Fruit fly (Drosophila melanogaster) whole organism, embryonic: Measurements from ENCODE around the gene bi.
A peak's percentile ranks its signal among the peaks of the same experiment; 100 is the strongest.

Experiments
- Ada2b ChIP-seq: fragments of 200-800 bp; sonication (Bioruptor generic); IDR thresholded peaks from 2 replicates; pipeline ENCODE4 v1.3.6; 2022; ENCODE audit warnings: missing biosample characterization, missing genetic modification characterization
- B-H2 ChIP-seq: fragments of 200-800 bp; sonication (Bioruptor generic); optimal IDR thresholded peaks from 2 replicates; lab custom pipeline; 2018; ENCODE audit warnings: missing biosample characterization, mild to moderate bottlenecking, missing genetic modification characterization
- BEAF-32 ChIP-seq: fragments of 200-800 bp; sonication (Bioruptor generic); optimal IDR thresholded peaks from 3 replicates; lab custom pipeline; 2017; ENCODE audit warnings: missing biosample characterization, missing genetic modification characterization, mild to moderate bottlenecking, moderate library complexity, missing genetic modification reagents
- BtbVII ChIP-seq: fragments of 200-800 bp; sonication (Bioruptor generic); optimal IDR thresholded peaks from 3 replicates; lab custom pipeline; 2017; ENCODE audit warnings: missing biosample characterization, mild to moderate bottlenecking, missing genetic modification characterization
- CG10209 ChIP-seq: fragments of 200-800 bp; sonication (Bioruptor generic); optimal IDR thresholded peaks from 3 replicates; lab custom pipeline; 2017; ENCODE audit warnings: missing biosample characterization, mild to moderate bottlenecking, missing genetic modification characterization, missing genetic modification reagents
- CG10366 ChIP-seq: fragments of 200-800 bp; sonication (Bioruptor generic); IDR thresholded peaks from 2 replicates; pipeline ENCODE4 v1.3.6; 2022; ENCODE audit warnings: missing biosample characterization, missing genetic modification characterization
- CG10654 ChIP-seq: fragments of 200-800 bp; sonication (Bioruptor generic); optimal IDR thresholded peaks from 2 replicates; lab custom pipeline; 2016; ENCODE audit warnings: missing biosample characterization, missing genetic modification characterization
- CG10979 ChIP-seq: fragments of 200-800 bp; sonication (Bioruptor generic); optimal IDR thresholded peaks from 2 replicates; lab custom pipeline; 2018; ENCODE audit warnings: missing biosample characterization, mild to moderate bottlenecking, missing genetic modification characterization, moderate library complexity
- CG13424 ChIP-seq: fragments of 200-800 bp; sonication (Bioruptor generic); optimal IDR thresholded peaks from 2 replicates; lab custom pipeline; 2019; ENCODE audit warnings: missing biosample characterization, mild to moderate bottlenecking, missing genetic modification characterization, moderate library complexity
- CG14667 ChIP-seq: fragments of 200-800 bp; sonication (Bioruptor generic); IDR thresholded peaks from 2 replicates; pipeline ENCODE4 v1.3.6; 2022; ENCODE audit warnings: missing biosample characterization, missing genetic modification characterization
- CG15479 ChIP-seq: fragments of 200-800 bp; sonication (Bioruptor generic); optimal IDR thresholded peaks from 3 replicates; lab custom pipeline; 2019; ENCODE audit warnings: missing biosample characterization, mild to moderate bottlenecking, missing genetic modification characterization, moderate library complexity
- CG1792 ChIP-seq: fragments of 200-800 bp; sonication (Bioruptor generic); optimal IDR thresholded peaks from 2 replicates; lab custom pipeline; 2016; ENCODE audit warnings: missing biosample characterization, missing genetic modification characterization
- CG31365 ChIP-seq: fragments of 200-800 bp; sonication (Bioruptor generic); optimal IDR thresholded peaks from 2 replicates; lab custom pipeline; 2018; ENCODE audit warnings: missing biosample characterization, mild to moderate bottlenecking, missing genetic modification characterization
- CG31441 ChIP-seq: fragments of 200-800 bp; sonication (Bioruptor generic); IDR thresholded peaks from 2 replicates; pipeline ENCODE4 v1.3.6; 2022; ENCODE audit warnings: missing biosample characterization, missing genetic modification characterization
- CG3847 ChIP-seq: fragments of 200-800 bp; sonication (Bioruptor generic); IDR thresholded peaks from 2 replicates; pipeline ENCODE4 v1.3.6; 2022; ENCODE audit warnings: missing biosample characterization, missing genetic modification characterization
- CG4282 ChIP-seq: fragments of 200-800 bp; sonication (Bioruptor generic); optimal IDR thresholded peaks from 2 replicates; lab custom pipeline; 2016; ENCODE audit warnings: missing biosample characterization, missing genetic modification characterization
- CG6654 ChIP-seq: fragments of 200-800 bp; sonication (Bioruptor generic); optimal IDR thresholded peaks from 2 replicates; lab custom pipeline; 2017; ENCODE audit warnings: missing biosample characterization, mild to moderate bottlenecking, missing genetic modification characterization
- CG7556 ChIP-seq: fragments of 200-800 bp; sonication (Bioruptor generic); optimal IDR thresholded peaks from 2 replicates; lab custom pipeline; 2017; ENCODE audit warnings: missing biosample characterization, mild to moderate bottlenecking, missing genetic modification characterization
- CG7839 ChIP-seq: fragments of 200-800 bp; sonication (Bioruptor generic); optimal IDR thresholded peaks from 3 replicates; lab custom pipeline; 2018; ENCODE audit warnings: missing biosample characterization, mild to moderate bottlenecking, missing genetic modification characterization, moderate library complexity
- CG8765 ChIP-seq: fragments of 200-800 bp; sonication (Bioruptor generic); IDR thresholded peaks from 2 replicates; pipeline ENCODE4 v1.3.6; 2022; ENCODE audit warnings: missing biosample characterization, missing genetic modification characterization
- CG9876 ChIP-seq: fragments of 200-800 bp; sonication (Bioruptor generic); optimal IDR thresholded peaks from 2 replicates; lab custom pipeline; 2016; ENCODE audit warnings: missing biosample characterization, missing genetic modification characterization
- CkIIα-i1 ChIP-seq: fragments of 200-800 bp; sonication (Bioruptor generic); IDR thresholded peaks from 2 replicates; pipeline ENCODE4 v1.3.6; 2022; ENCODE audit warnings: missing biosample characterization, missing genetic modification characterization
- D19A ChIP-seq: fragments of 200-800 bp; optimal IDR thresholded peaks from 3 replicates; lab custom pipeline; 2019; ENCODE audit warnings: missing biosample characterization, mild to moderate bottlenecking, missing genetic modification characterization, moderate library complexity
- Elba2 ChIP-seq: fragments of 200-800 bp; sonication (Bioruptor generic); optimal IDR thresholded peaks from 3 replicates; lab custom pipeline; 2016; ENCODE audit warnings: missing biosample characterization, missing genetic modification characterization
- Hmr ChIP-seq: fragments of 200-800 bp; sonication (Bioruptor generic); optimal IDR thresholded peaks from 3 replicates; lab custom pipeline; 2017; ENCODE audit warnings: mild to moderate bottlenecking, missing biosample characterization, missing genetic modification reagents, missing genetic modification characterization
- Lhr ChIP-seq: fragments of 200-800 bp; sonication (Bioruptor generic); optimal IDR thresholded peaks from 3 replicates; lab custom pipeline; 2017; ENCODE audit warnings: mild to moderate bottlenecking, missing biosample characterization, missing genetic modification reagents, missing genetic modification characterization
- MESR4 ChIP-seq: fragments of 200-800 bp; sonication (Bioruptor generic); optimal IDR thresholded peaks from 2 replicates; lab custom pipeline; 2018; ENCODE audit warnings: missing biosample characterization, mild to moderate bottlenecking, missing genetic modification characterization, moderate library complexity
- Meics ChIP-seq: fragments of 200-800 bp; sonication (Bioruptor generic); optimal IDR thresholded peaks from 2 replicates; lab custom pipeline; 2017; ENCODE audit warnings: missing biosample characterization, mild to moderate bottlenecking, missing genetic modification characterization
- NK7.1 ChIP-seq: fragments of 200-800 bp; sonication (Bioruptor generic); optimal IDR thresholded peaks from 3 replicates; lab custom pipeline; 2016; ENCODE audit warnings: missing biosample characterization, missing genetic modification characterization
- Optix ChIP-seq: fragments of 200-800 bp; sonication (Bioruptor generic); IDR thresholded peaks from 3 replicates; pipeline ENCODE4 v1.3.6; 2022; ENCODE audit warnings: missing biosample characterization, missing genetic modification characterization
- Sox102F ChIP-seq: fragments of 200-800 bp; sonication (Bioruptor generic); optimal IDR thresholded peaks from 2 replicates; lab custom pipeline; 2018; ENCODE audit warnings: missing biosample characterization, mild to moderate bottlenecking, missing genetic modification characterization, moderate library complexity
- Trl ChIP-seq, 3 experiments: fragments of >200 bp in 2 of 3; fragments of 200-800 bp in 1 of 3; sonication (Bioruptor generic) in 1 of 3; optimal IDR thresholded peaks; 2 replicates in 1 of 3; 3 replicates in 2 of 3; lab custom pipeline; 2016 to 2017; ENCODE audit warnings: missing biosample characterization in 1 of 3, missing genetic modification characterization in 1 of 3
- al ChIP-seq: fragments of 200-800 bp; sonication (Bioruptor generic); IDR thresholded peaks from 2 replicates; pipeline ENCODE4 v1.3.6; 2022; ENCODE audit warnings: missing biosample characterization, missing genetic modification characterization
- ase ChIP-seq: fragments of 200-800 bp; sonication (Bioruptor generic); IDR thresholded peaks from 3 replicates; pipeline ENCODE4 v1.3.6; 2022; ENCODE audit warnings: missing biosample characterization, missing genetic modification characterization
- bowl ChIP-seq: fragments of 200-800 bp; sonication (Bioruptor generic); IDR thresholded peaks from 2 replicates; pipeline ENCODE4 v1.3.6; 2022; ENCODE audit warnings: missing biosample characterization, missing genetic modification characterization
- cwo ChIP-seq: fragments of 200-800 bp; sonication (Bioruptor generic); optimal IDR thresholded peaks from 3 replicates; lab custom pipeline; 2017; ENCODE audit warnings: missing biosample characterization, missing genetic modification characterization, mild to moderate bottlenecking, moderate library complexity, missing genetic modification reagents
- eve ChIP-seq, 2 experiments: fragments of >200 bp; optimal IDR thresholded peaks; 2 replicates each; lab custom pipeline; 2017; ENCODE audit warnings: missing biosample characterization in 2 of 2, missing genetic modification characterization in 2 of 2
- fru ChIP-seq: fragments of >200 bp; optimal IDR thresholded peaks from 2 replicates; lab custom pipeline; 2017
- gsb-n ChIP-seq: fragments of 200-800 bp; sonication (Bioruptor generic); optimal IDR thresholded peaks from 3 replicates; lab custom pipeline; 2018; ENCODE audit warnings: missing biosample characterization, mild to moderate bottlenecking, missing genetic modification characterization
- gt ChIP-seq: fragments of 200-800 bp; sonication (Bioruptor generic); IDR thresholded peaks from 2 replicates; pipeline ENCODE4 v1.3.6; 2022; ENCODE audit warnings: missing biosample characterization, missing genetic modification characterization
- inv ChIP-seq: fragments of 200-800 bp; sonication (Bioruptor generic); IDR thresholded peaks from 2 replicates; pipeline ENCODE4 v1.3.6; 2022; ENCODE audit warnings: missing biosample characterization, missing genetic modification characterization; ENCODE audit not compliant: partially characterized antibody
- mam ChIP-seq: fragments of 200-800 bp; sonication (Bioruptor generic); optimal IDR thresholded peaks from 3 replicates; lab custom pipeline; 2016; ENCODE audit warnings: missing biosample characterization, missing genetic modification characterization
- oc ChIP-seq: fragments of 200-800 bp; sonication (Bioruptor generic); optimal IDR thresholded peaks from 2 replicates; lab custom pipeline; 2018; ENCODE audit warnings: missing biosample characterization, mild to moderate bottlenecking, missing genetic modification characterization, moderate library complexity
- pho ChIP-seq: fragments of 200-800 bp; sonication (Bioruptor generic); optimal IDR thresholded peaks from 2 replicates; lab custom pipeline; 2016; ENCODE audit warnings: missing biosample characterization, missing genetic modification characterization
- repo ChIP-seq: fragments of 200-800 bp; sonication (Bioruptor generic); optimal IDR thresholded peaks from 2 replicates; lab custom pipeline; 2016; ENCODE audit warnings: missing biosample characterization, missing genetic modification characterization
- sug ChIP-seq: fragments of 200-800 bp; optimal IDR thresholded peaks from 2 replicates; lab custom pipeline; 2019; ENCODE audit warnings: missing biosample characterization, mild to moderate bottlenecking, missing genetic modification characterization, moderate library complexity
- tap ChIP-seq: fragments of 200-800 bp; optimal IDR thresholded peaks from 3 replicates; lab custom pipeline; 2019; ENCODE audit warnings: missing biosample characterization, mild to moderate bottlenecking, missing genetic modification characterization, moderate library complexity
- tin ChIP-seq: fragments of 200-800 bp; sonication (Bioruptor generic); optimal IDR thresholded peaks from 3 replicates; lab custom pipeline; 2016; ENCODE audit warnings: missing biosample characterization, missing genetic modification characterization
- tll ChIP-seq, 2 experiments: fragments of 200-800 bp in 1 of 2; fragments of >200 bp in 1 of 2; sonication (Bioruptor generic) in 1 of 2; optimal IDR thresholded peaks; 2 replicates each; lab custom pipeline; 2017 to 2019; ENCODE audit warnings: missing biosample characterization in 2 of 2, missing genetic modification characterization in 2 of 2, mild to moderate bottlenecking in 1 of 2, moderate library complexity in 1 of 2
- vfl ChIP-seq: fragments of 200-800 bp; sonication (Bioruptor generic); optimal IDR thresholded peaks from 2 replicates; lab custom pipeline; 2016; ENCODE audit warnings: missing biosample characterization, missing genetic modification characterization
- yki ChIP-seq: fragments of >200 bp; optimal IDR thresholded peaks from 3 replicates; lab custom pipeline; 2018

bi gene

dm6 chrX:4529909-4530308 is 117.3 kb downstream of the bi start, which contains the start of gene CG3556 (continued):
- TF ChIP-seq B-H2 (GFP tag; lab: Kevin White, UChicago) (no peak), Trl (optimal IDR thresholded peaks at IDR 0.05; lab: Kevin White, UChicago) (no peak), Trl (GFP tag; optimal IDR thresholded peaks at IDR 0.05; lab: Kevin White, UChicago) (peak; percentile 44), CG31441 (GFP tag; lab: Robert Waterston, UW) (no peak), CG8765 (GFP tag; lab: Robert Waterston, UW) (no peak), al (no peak), mam (GFP tag; lab: Kevin White, UChicago) (peak; percentile 16), CG9876 (GFP tag; lab: Kevin White, UChicago) (peak; percentile 46), cwo (GFP tag; lab: Kevin White, UChicago) (no peak), CG15479 (GFP tag; lab: Kevin White, UChicago) (no peak), CG3847 (GFP tag; lab: Robert Waterston, UW) (peak; percentile 60), CG14667 (peak; percentile 37; the same call in 1 of the 2 replicates), NK7.1 (GFP tag; lab: Kevin White, UChicago) (no peak), tll (GFP tag; optimal IDR thresholded peaks at IDR 0.05; lab: Kevin White, UChicago) (no peak), tin (peak; percentile 56), D19A (tag; lab: Kevin White, UChicago) (no peak), CG13424 (tag; lab: Kevin White, UChicago) (peak; percentile 47), Hmr (GFP tag; lab: Kevin White, UChicago) (peak; percentile 78), repo (GFP tag; lab: Kevin White, UChicago) (no peak), CG10979 (tag; lab: Kevin White, UChicago) (peak; percentile 22), pho (GFP tag; lab: Kevin White, UChicago) (peak; percentile 46), ase (GFP tag; lab: Robert Waterston, UW) (peak; percentile 59; the same call in 2 of the 3 replicates), vfl (GFP tag; lab: Kevin White, UChicago) (no peak), CG1792 (GFP tag; lab: Kevin White, UChicago) (peak; percentile 30), Lhr (GFP tag; lab: Kevin White, UChicago) (peak; percentile 96), CG7839 (tag; lab: Kevin White, UChicago) (no peak), CG31365 (tag; lab: Kevin White, UChicago) (peak; percentile 12), CkIIα-i1 (GFP tag; lab: Robert Waterston, UW) (no peak), gsb-n (tag; lab: Kevin White, UChicago) (no peak), CG7556 (GFP tag; lab: Kevin White, UChicago) (no peak), CG10654 (no peak), MESR4 (no peak), Elba2 (GFP tag; lab: Kevin White, UChicago) (no peak), sug (tag; lab: Kevin White, UChicago) (no peak), CG6654 (GFP tag; lab: Kevin White, UChicago) (no peak), yki (lab: Kevin White, UChicago) (no peak), Optix (0 out of 3 replicates have a peak, but pooled peaks have one; percentile 40), BEAF-32 (GFP tag; lab: Kevin White, UChicago) (peak; percentile 52), CG4282 (peak; percentile 40), Meics (no peak), tap (tag; lab: Kevin White, UChicago) (no peak), fru (no peak), oc (no peak), eve (GFP tag; optimal IDR thresholded peaks at IDR 0.05; lab: Kevin White, UChicago) (no peak), Sox102F (no peak), CG10209 (GFP tag; lab: Kevin White, UChicago) (peak; percentile 23), CG10366 (peak; percentile 26; the same call in 1 of the 2 replicates), Ada2b (no peak), bowl (GFP tag; lab: Robert Waterston, UW) (no peak), gt (no peak), BtbVII (GFP tag; lab: Kevin White, UChicago) (no peak), inv (GFP tag; lab: Robert Waterston, UW) (peak; percentile 38; the same call in 1 of the 2 replicates)
